Worm (Caenorhabditis elegans): Measurements from ENCODE around the gene ribo-1.

ce11 chrIV:6937548-6937947, 27.1 kb downstream of the ribo-1 start, which contains the start of gene npr-12:
- TF ChIP-seq attf-5 (GFP tag; optimal IDR thresholded peaks at IDR 0.05) (no peak), K12H6.12 (tag; optimal IDR thresholded peaks at IDR 0.05) (no peak), Y53F4B.3 (GFP tag; IDR thresholded peaks at IDR 0.05) (no peak), mes-4 (tag; optimal IDR thresholded peaks at IDR 0.05) (no peak), ztf-22 (GFP tag; optimal IDR thresholded peaks at IDR 0.05) (no peak)
